Worm (Caenorhabditis elegans): ENCODE data around the gene ZK666.14.

DNA sequence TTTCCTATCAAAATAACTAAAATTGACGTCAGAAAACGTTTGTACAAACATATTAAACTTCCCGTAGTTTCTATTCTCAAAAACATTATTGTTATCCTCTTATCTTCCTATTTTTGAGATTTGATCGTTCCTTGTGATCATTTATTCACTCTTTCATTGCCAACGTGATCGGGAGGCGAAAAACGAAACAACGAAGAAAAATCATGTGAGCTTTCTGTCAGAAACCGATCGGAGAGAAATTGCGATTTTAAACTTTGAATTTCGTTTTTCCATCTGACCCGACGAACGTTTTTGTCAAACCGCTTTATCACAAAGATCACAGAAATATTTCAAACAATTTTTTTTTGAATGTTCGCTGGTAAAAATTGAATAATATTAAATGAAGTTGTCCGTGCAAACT lies 48.3 kb upstream of the ZK666.14 start:
- TF ChIP-seq sptf-1 (tag; optimal IDR thresholded peaks at IDR 0.05) (no peak), ztf-11 (tag; optimal IDR thresholded peaks at IDR 0.05) (no peak), pha-4 (tag; optimal IDR thresholded peaks at IDR 0.05) (no peak), elt-3 (tag; optimal IDR thresholded peaks at IDR 0.05) (no peak), tbx-8 (GFP tag; optimal IDR thresholded peaks at IDR 0.05) (no peak)
